Worm (Caenorhabditis elegans) whole organism, L3 larva: ENCODE measurements around the gene bbs-5.

Experiments
- R02D3.7 ChIP-seq: fragments of 150-350 bp; optimal IDR thresholded peaks from 2 replicates; lab custom pipeline; 2014; ENCODE audit warnings: missing biosample characterization, missing genetic modification characterization
- ZK546.5 ChIP-seq: sonication (generic microtip); optimal IDR thresholded peaks from 2 replicates; lab custom pipeline; 2017; ENCODE audit warnings: missing biosample characterization, missing genetic modification characterization
- aly-2 ChIP-seq: fragments of 150-350 bp; optimal IDR thresholded peaks from 2 replicates; lab custom pipeline; 2014; ENCODE audit warnings: missing biosample characterization, missing genetic modification characterization
- ama-1 ChIP-seq: fragments of 150-350 bp; optimal IDR thresholded peaks from 2 replicates; lab custom pipeline; 2018
- ceh-16 ChIP-seq: sonication (generic microtip); optimal IDR thresholded peaks from 2 replicates; lab custom pipeline; 2017; ENCODE audit warnings: missing biosample characterization, missing genetic modification characterization
- ceh-28 ChIP-seq: fragments of 150-350 bp; optimal IDR thresholded peaks from 2 replicates; lab custom pipeline; 2014; ENCODE audit warnings: missing biosample characterization, missing genetic modification reagents, missing genetic modification characterization
- ceh-82 ChIP-seq: fragments of 150-350 bp; optimal IDR thresholded peaks from 2 replicates; lab custom pipeline; 2014; ENCODE audit warnings: missing biosample characterization, missing genetic modification characterization
- ceh-9 ChIP-seq: sonication (generic microtip); optimal IDR thresholded peaks from 2 replicates; lab custom pipeline; 2018; ENCODE audit warnings: missing biosample characterization, missing genetic modification characterization
- daf-12 ChIP-seq: fragments of 150-350 bp; optimal IDR thresholded peaks from 2 replicates; lab custom pipeline; 2014; ENCODE audit warnings: missing biosample characterization, missing genetic modification reagents, missing genetic modification characterization
- egl-27 ChIP-seq: sonication (generic microtip); optimal IDR thresholded peaks from 4 replicates; lab custom pipeline; 2017; ENCODE audit warnings: missing biosample characterization, missing genetic modification reagents, missing genetic modification characterization
- elt-1 ChIP-seq: fragments of 150-350 bp; optimal IDR thresholded peaks from 2 replicates; lab custom pipeline; 2014; ENCODE audit warnings: missing biosample characterization, missing genetic modification characterization
- elt-2 ChIP-seq: sonication (generic microtip); optimal IDR thresholded peaks from 2 replicates; lab custom pipeline; 2016; ENCODE audit warnings: missing genetic modification reagents, mild to moderate bottlenecking, missing genetic modification characterization, missing compliant biosample characterization
- elt-3 ChIP-seq, 3 experiments: fragments of 150-350 bp in 1 of 3; sonication (generic microtip) in 2 of 3; optimal IDR thresholded peaks; 2 replicates in 2 of 3; 4 replicates in 1 of 3; lab custom pipeline; 2014 to 2017; ENCODE audit warnings: missing biosample characterization in 3 of 3, missing genetic modification characterization in 3 of 3
- eor-1 ChIP-seq, 2 experiments: fragments of 150-350 bp; optimal IDR thresholded peaks; 2 replicates each; lab custom pipeline; 2014 to 2018; ENCODE audit warnings: missing biosample characterization in 2 of 2, missing genetic modification characterization in 2 of 2
- fkh-10 ChIP-seq: sonication (generic microtip); optimal IDR thresholded peaks from 2 replicates; lab custom pipeline; 2017; ENCODE audit warnings: missing biosample characterization, missing genetic modification reagents, missing genetic modification characterization
- fkh-2 ChIP-seq: fragments of 150-350 bp; optimal IDR thresholded peaks from 2 replicates; lab custom pipeline; 2014; ENCODE audit warnings: missing biosample characterization, missing genetic modification reagents, missing genetic modification characterization
- fos-1 ChIP-seq: fragments of 150-350 bp; optimal IDR thresholded peaks from 2 replicates; lab custom pipeline; 2014; ENCODE audit warnings: missing biosample characterization, missing genetic modification characterization
- hmg-11 ChIP-seq: sonication (generic microtip); optimal IDR thresholded peaks from 2 replicates; lab custom pipeline; 2016; ENCODE audit warnings: missing genetic modification characterization, missing compliant biosample characterization
- jun-1 ChIP-seq: fragments of 150-350 bp; optimal IDR thresholded peaks from 2 replicates; lab custom pipeline; 2014; ENCODE audit warnings: missing biosample characterization, missing genetic modification reagents, missing genetic modification characterization
- lin-15B ChIP-seq: fragments of 150-350 bp; optimal IDR thresholded peaks from 2 replicates; lab custom pipeline; 2014; ENCODE audit warnings: missing biosample characterization, missing genetic modification characterization
- lin-39 ChIP-seq: fragments of 150-350 bp; optimal IDR thresholded peaks from 2 replicates; lab custom pipeline; 2018; ENCODE audit warnings: missing biosample characterization, missing genetic modification reagents, missing genetic modification characterization
- lsy-12 ChIP-seq: sonication (generic microtip); optimal IDR thresholded peaks from 2 replicates; lab custom pipeline; 2016; ENCODE audit warnings: mild to moderate bottlenecking, missing genetic modification characterization, missing compliant biosample characterization
- mml-1 ChIP-seq: fragments of 150-350 bp; sonication (generic microtip); optimal IDR thresholded peaks from 3 replicates; lab custom pipeline; 2014; ENCODE audit warnings: missing biosample characterization, missing genetic modification characterization
- nfya-1 ChIP-seq: sonication (generic microtip); optimal IDR thresholded peaks from 2 replicates; lab custom pipeline; 2017; ENCODE audit warnings: missing genetic modification characterization, mild to moderate bottlenecking, missing compliant biosample characterization, antibody characterized with exemption, moderate library complexity; ENCODE audit not compliant: insufficient read depth
- nhr-11 ChIP-seq: fragments of 150-350 bp; optimal IDR thresholded peaks from 2 replicates; lab custom pipeline; 2014; ENCODE audit warnings: missing biosample characterization, missing genetic modification characterization
- nhr-12 ChIP-seq: fragments of 150-350 bp; optimal IDR thresholded peaks from 2 replicates; lab custom pipeline; 2014; ENCODE audit warnings: missing biosample characterization, missing genetic modification characterization
- nhr-25 ChIP-seq: sonication (generic microtip); optimal IDR thresholded peaks from 2 replicates; lab custom pipeline; 2017; ENCODE audit warnings: missing biosample characterization, missing genetic modification characterization
- nhr-28 ChIP-seq: fragments of 150-350 bp; optimal IDR thresholded peaks from 2 replicates; lab custom pipeline; 2014; ENCODE audit warnings: missing biosample characterization, missing genetic modification characterization
- nhr-43 ChIP-seq: sonication (generic microtip); optimal IDR thresholded peaks from 2 replicates; lab custom pipeline; 2016; ENCODE audit warnings: mild to moderate bottlenecking, missing genetic modification characterization, missing compliant biosample characterization; ENCODE audit not compliant: poor library complexity, severe bottlenecking
- nhr-67 ChIP-seq: fragments of 150-350 bp; optimal IDR thresholded peaks from 2 replicates; lab custom pipeline; 2014; ENCODE audit warnings: missing biosample characterization, missing genetic modification characterization
- nhr-77 ChIP-seq: fragments of 150-350 bp; optimal IDR thresholded peaks from 2 replicates; lab custom pipeline; 2014; ENCODE audit warnings: missing biosample characterization, missing genetic modification characterization
- pqm-1 ChIP-seq: fragments of 150-350 bp; optimal IDR thresholded peaks from 2 replicates; lab custom pipeline; 2017; ENCODE audit warnings: missing biosample characterization, missing genetic modification characterization, inconsistent platforms
- sea-2 ChIP-seq: fragments of 150-350 bp; sonication (generic microtip); optimal IDR thresholded peaks from 4 replicates; lab custom pipeline; 2014; ENCODE audit warnings: missing biosample characterization, missing genetic modification reagents, missing genetic modification characterization
- snpc-4 ChIP-seq: fragments of 150-350 bp; optimal IDR thresholded peaks from 2 replicates; lab custom pipeline; 2014; ENCODE audit warnings: missing biosample characterization, missing genetic modification characterization
- tbx-2 ChIP-seq: sonication (generic microtip); optimal IDR thresholded peaks from 2 replicates; lab custom pipeline; 2016; ENCODE audit warnings: mild to moderate bottlenecking, missing genetic modification characterization, missing compliant biosample characterization
- unc-39 ChIP-seq: sonication (generic microtip); optimal IDR thresholded peaks from 4 replicates; lab custom pipeline; 2017; ENCODE audit warnings: missing biosample characterization, missing genetic modification characterization
- unc-62 ChIP-seq: fragments of 150-350 bp; sonication (generic microtip); optimal IDR thresholded peaks from 4 replicates; lab custom pipeline; 2014; ENCODE audit warnings: missing biosample characterization, missing genetic modification reagents, missing genetic modification characterization
- zag-1 ChIP-seq: fragments of 150-350 bp; optimal IDR thresholded peaks from 2 replicates; lab custom pipeline; 2014; ENCODE audit warnings: missing biosample characterization, missing genetic modification characterization
- ztf-4 ChIP-seq: fragments of 150-350 bp; optimal IDR thresholded peaks from 2 replicates; lab custom pipeline; 2014; ENCODE audit warnings: missing biosample characterization, missing genetic modification characterization

bbs-5 gene

ce11 chrIII:10261682-10262081 lies at the start of gene bbs-5:
bbs-5 (minus strand) TSS chrIII:10261782.
- TF ChIP-seq unc-62 (no peak), nhr-11 (tag; lab: Kevin White, UChicago) (no peak), R02D3.7 (no peak), nfya-1 (tag; lab: Kevin White, UChicago) (no peak), nhr-28 (no peak), elt-1 (tag; lab: Kevin White, UChicago) (no peak), eor-1 (tag; optimal IDR thresholded peaks at IDR 0.05; lab: Kevin White, UChicago) (no peak), egl-27 (tag; lab: Kevin White, UChicago) (no peak), ceh-28 (tag; lab: Kevin White, UChicago) (no peak), nhr-43 (tag; lab: Kevin White, UChicago) (no peak)

ce11 chrIII:10311016-10311415 lies 49.4 kb upstream of the bbs-5 start, which contains the start of gene T07A5.7:
T07A5.7 (minus strand) TSS chrIII:10311116.
- no peak for TF ChIP-seq nhr-77 (tag; lab: Kevin White, UChicago)
- TF ChIP-seq fkh-2 (tag; lab: Kevin White, UChicago) = no peak
- no peak for TF ChIP-seq eor-1 (tag; optimal IDR thresholded peaks at IDR 0.05; lab: Kevin White, UChicago)
- no peak for TF ChIP-seq mml-1 (tag; lab: Kevin White, UChicago)
- TF ChIP-seq egl-27 (tag; lab: Kevin White, UChicago) = no peak
- TF ChIP-seq elt-1 (tag; lab: Kevin White, UChicago) = no peak
- no peak for TF ChIP-seq ceh-16 (tag; lab: Kevin White, UChicago)
- TF ChIP-seq nhr-28 = no peak
- TF ChIP-seq fos-1 = no peak
- no peak for TF ChIP-seq fkh-10
- TF ChIP-seq aly-2 (tag; lab: Kevin White, UChicago) = no peak
- TF ChIP-seq ztf-4 (tag; lab: Kevin White, UChicago) = no peak
- no peak for TF ChIP-seq ama-1
- TF ChIP-seq nhr-67 = no peak
- TF ChIP-seq ceh-82 (tag; lab: Kevin White, UChicago) = no peak
- TF ChIP-seq nhr-12 (tag; lab: Kevin White, UChicago) = no peak
- TF ChIP-seq snpc-4 (tag; lab: Kevin White, UChicago) = no peak
- no peak for TF ChIP-seq elt-3 (tag; optimal IDR thresholded peaks at IDR 0.05; lab: Kevin White, UChicago)
- TF ChIP-seq zag-1 = no peak
- TF ChIP-seq elt-2 (tag; lab: Kevin White, UChicago) = no peak

- TF ChIP-seq elt-1 (tag; lab: Kevin White, UChicago) = peak; percentile 80
- no peak for TF ChIP-seq hmg-11
- TF ChIP-seq lsy-12 (tag; lab: Kevin White, UChicago) = no peak
- no peak for TF ChIP-seq unc-39 (tag; lab: Kevin White, UChicago)
- TF ChIP-seq nfya-1 (tag; lab: Kevin White, UChicago) = no peak
- peak; percentile 53 for TF ChIP-seq nhr-25 (tag; lab: Kevin White, UChicago)
Observed at ce11 chrIII:10306049-10306448, 44.5 kb upstream of the bbs-5 start, which contains the start of gene T07A5.1. T07A5.1 (minus strand) TSS chrIII:10306197.

- TF ChIP-seq pqm-1 (peak; percentile 59), jun-1 (peak; percentile 24), lin-15B (tag; lab: Kevin White, UChicago) (no peak), fos-1 (no peak), nfya-1 (tag; lab: Kevin White, UChicago) (no peak), elt-2 (tag; lab: Kevin White, UChicago) (peak; percentile 71)
Observed at ce11 chrIII:10305295-10305694, 43.7 kb upstream of the bbs-5 start.

- no peak for TF ChIP-seq lin-15B (tag; lab: Kevin White, UChicago)
- TF ChIP-seq unc-62 = no peak
- TF ChIP-seq tbx-2 = no peak
- no peak for TF ChIP-seq elt-2 (tag; lab: Kevin White, UChicago)
- no peak for TF ChIP-seq daf-12 (tag; lab: Kevin White, UChicago)
- no peak for TF ChIP-seq lin-39 (tag; lab: Kevin White, UChicago)
- TF ChIP-seq fkh-2 (tag; lab: Kevin White, UChicago) = no peak
- no peak for TF ChIP-seq sea-2 (GFP tag; lab: Kevin White, UChicago)
- no peak for TF ChIP-seq nhr-67
- no peak for TF ChIP-seq ceh-28 (tag; lab: Kevin White, UChicago)
- TF ChIP-seq R02D3.7 = no peak
- no peak for TF ChIP-seq ama-1
- TF ChIP-seq fos-1 = no peak
- TF ChIP-seq ceh-9 = no peak
- TF ChIP-seq ceh-82 (tag; lab: Kevin White, UChicago) = no peak
- no peak for TF ChIP-seq ZK546.5 (tag; lab: Kevin White, UChicago)
- no peak for TF ChIP-seq jun-1
Observed at ce11 chrIII:10300078-10300477, 38.5 kb upstream of the bbs-5 start, which contains the start of gene vglu-3. vglu-3 (plus strand) TSS chrIII:10300378.
